Fruit fly (Drosophila melanogaster) whole organism, embryonic: ENCODE data around the gene CG12182.

Experiments used
- ATbp ChIP-seq: fragments of 200-800 bp; sonication (Bioruptor generic); optimal IDR thresholded peaks from 2 replicates; lab custom pipeline; 2017; ENCODE audit warnings: missing biosample characterization, mild to moderate bottlenecking, missing genetic modification characterization, missing genetic modification reagents
- CG10147 ChIP-seq: fragments of 200-800 bp; sonication (Bioruptor generic); optimal IDR thresholded peaks from 2 replicates; lab custom pipeline; 2019; ENCODE audit warnings: missing biosample characterization, mild to moderate bottlenecking, missing genetic modification characterization, moderate library complexity
- CG11456 ChIP-seq: fragments of 200-800 bp; sonication (Bioruptor generic); IDR thresholded peaks from 3 replicates; pipeline ENCODE4 v1.3.6; 2022; ENCODE audit warnings: missing biosample characterization, missing genetic modification characterization
- CG11504 ChIP-seq: fragments of 200-800 bp; sonication (Bioruptor generic); optimal IDR thresholded peaks from 3 replicates; lab custom pipeline; 2019; ENCODE audit warnings: missing biosample characterization, mild to moderate bottlenecking, missing genetic modification characterization, moderate library complexity
- CG11723 ChIP-seq: fragments of 200-800 bp; sonication (Bioruptor generic); optimal IDR thresholded peaks from 2 replicates; lab custom pipeline; 2017; ENCODE audit warnings: missing biosample characterization, mild to moderate bottlenecking, missing genetic modification characterization
- CG12391 ChIP-seq: fragments of 200-800 bp; sonication (Bioruptor generic); optimal IDR thresholded peaks from 3 replicates; lab custom pipeline; 2018; ENCODE audit warnings: missing biosample characterization, mild to moderate bottlenecking, missing genetic modification characterization, moderate library complexity
- CG17912 ChIP-seq: fragments of 200-800 bp; sonication (Bioruptor generic); optimal IDR thresholded peaks from 2 replicates; lab custom pipeline; 2018; ENCODE audit warnings: missing biosample characterization, mild to moderate bottlenecking, missing genetic modification characterization
- CG18476 ChIP-seq: fragments of 200-800 bp; sonication (Bioruptor generic); optimal IDR thresholded peaks from 2 replicates; lab custom pipeline; 2016; ENCODE audit warnings: missing biosample characterization, mild to moderate bottlenecking, missing genetic modification characterization
- CG2129 ChIP-seq: fragments of 200-800 bp; sonication (Bioruptor generic); IDR thresholded peaks from 2 replicates; pipeline ENCODE4 v1.3.6; 2022; ENCODE audit warnings: missing biosample characterization, missing genetic modification characterization; ENCODE audit not compliant: partially characterized antibody
- CG2875 ChIP-seq: fragments of 200-800 bp; sonication (Bioruptor generic); optimal IDR thresholded peaks from 2 replicates; lab custom pipeline; 2017; ENCODE audit warnings: missing biosample characterization, mild to moderate bottlenecking, missing genetic modification characterization, missing genetic modification reagents
- CG30020 ChIP-seq: fragments of 200-800 bp; optimal IDR thresholded peaks from 2 replicates; lab custom pipeline; 2019; ENCODE audit warnings: missing biosample characterization, mild to moderate bottlenecking, missing genetic modification characterization, moderate library complexity
- CG31388 ChIP-seq: fragments of 200-800 bp; sonication (Bioruptor generic); optimal IDR thresholded peaks from 2 replicates; lab custom pipeline; 2016; ENCODE audit warnings: missing biosample characterization, missing genetic modification characterization
- CG34376 ChIP-seq: fragments of 200-800 bp; sonication (Bioruptor generic); optimal IDR thresholded peaks from 2 replicates; lab custom pipeline; 2018; ENCODE audit warnings: missing biosample characterization, mild to moderate bottlenecking, missing genetic modification characterization
- CG3995 ChIP-seq: fragments of 200-800 bp; sonication (Bioruptor generic); optimal IDR thresholded peaks from 3 replicates; lab custom pipeline; 2016; ENCODE audit warnings: missing biosample characterization, missing genetic modification characterization
- CG6175 ChIP-seq: fragments of 200-800 bp; sonication (Bioruptor generic); IDR thresholded peaks from 3 replicates; pipeline ENCODE4 v1.3.6; 2022; ENCODE audit warnings: missing biosample characterization, missing genetic modification characterization
- CG6254 ChIP-seq: fragments of 200-800 bp; sonication (Bioruptor generic); optimal IDR thresholded peaks from 3 replicates; lab custom pipeline; 2017; ENCODE audit warnings: mild to moderate bottlenecking, missing biosample characterization, missing genetic modification reagents, missing genetic modification characterization
- CG8944 ChIP-seq: fragments of 200-800 bp; sonication (Bioruptor generic); optimal IDR thresholded peaks from 3 replicates; lab custom pipeline; 2016; ENCODE audit warnings: missing biosample characterization, missing genetic modification characterization
- CG9817 ChIP-seq: fragments of 200-800 bp; sonication (Bioruptor generic); optimal IDR thresholded peaks from 2 replicates; lab custom pipeline; 2018; ENCODE audit warnings: missing biosample characterization, mild to moderate bottlenecking, missing genetic modification characterization, moderate library complexity
- D19B ChIP-seq: fragments of 200-800 bp; sonication (Bioruptor generic); optimal IDR thresholded peaks from 2 replicates; lab custom pipeline; 2017; ENCODE audit warnings: missing biosample characterization, mild to moderate bottlenecking, missing genetic modification characterization
- Eip74EF ChIP-seq, 2 experiments: fragments of 200-800 bp in 1 of 2; fragments of >200 bp in 1 of 2; sonication (Bioruptor generic) in 1 of 2; optimal IDR thresholded peaks; 2 replicates each; lab custom pipeline; 2017 to 2019; ENCODE audit warnings: missing biosample characterization in 2 of 2, missing genetic modification characterization in 2 of 2, mild to moderate bottlenecking in 1 of 2, moderate library complexity in 1 of 2
- Hr3 ChIP-seq: fragments of 200-800 bp; sonication (Bioruptor generic); optimal IDR thresholded peaks from 3 replicates; lab custom pipeline; 2016; ENCODE audit warnings: missing biosample characterization, missing genetic modification characterization
- Max ChIP-seq: fragments of 200-800 bp; sonication (Bioruptor generic); optimal IDR thresholded peaks from 2 replicates; lab custom pipeline; 2016; ENCODE audit warnings: missing biosample characterization, mild to moderate bottlenecking, missing genetic modification characterization
- Med ChIP-seq: fragments of 200-800 bp; sonication (Bioruptor generic); peaks from one replicate; lab custom pipeline; 2016; ENCODE audit warnings: missing biosample characterization, missing genetic modification characterization, mild to moderate bottlenecking, inconsistent platforms, moderate library complexity
- Mrtf ChIP-seq: fragments of 200-800 bp; sonication (Bioruptor generic); IDR thresholded peaks from 3 replicates; pipeline ENCODE4 v1.3.6; 2022; ENCODE audit warnings: missing biosample characterization, missing genetic modification characterization
- Poxn ChIP-seq: fragments of 200-800 bp; sonication (Bioruptor generic); IDR thresholded peaks from 2 replicates; pipeline ENCODE4 v1.3.6; 2022; ENCODE audit warnings: missing biosample characterization, missing genetic modification characterization
- Scr ChIP-seq: fragments of 200-800 bp; sonication (Bioruptor generic); IDR thresholded peaks from 2 replicates; pipeline ENCODE4 v1.3.6; 2022; ENCODE audit warnings: missing biosample characterization, missing genetic modification characterization; ENCODE audit not compliant: partially characterized antibody
- Side ChIP-seq: fragments of 200-800 bp; sonication (Bioruptor generic); optimal IDR thresholded peaks from 2 replicates; lab custom pipeline; 2016; ENCODE audit warnings: missing biosample characterization, missing genetic modification characterization
- Sox100B ChIP-seq: fragments of 200-800 bp; sonication (Bioruptor generic); optimal IDR thresholded peaks from 3 replicates; lab custom pipeline; 2018; ENCODE audit warnings: missing biosample characterization, mild to moderate bottlenecking, missing genetic modification characterization
- Stat92E ChIP-seq, 3 experiments: fragments of >200 bp in 2 of 3; fragments of 200-800 bp in 1 of 3; sonication (Bioruptor generic) in 1 of 3; optimal IDR thresholded peaks; 2 replicates each; lab custom pipeline; 2017 to 2019; ENCODE audit warnings: missing biosample characterization in 3 of 3, missing genetic modification characterization in 3 of 3, mild to moderate bottlenecking in 1 of 3, moderate library complexity in 1 of 3
- cad ChIP-seq: fragments of >200 bp; optimal IDR thresholded peaks from 2 replicates; lab custom pipeline; 2017; ENCODE audit warnings: missing biosample characterization, missing genetic modification characterization
- chinmo ChIP-seq: fragments of 200-800 bp; sonication (Bioruptor generic); IDR thresholded peaks from 4 replicates; pipeline ENCODE4 v1.3.6; 2022; ENCODE audit warnings: missing biosample characterization, missing genetic modification characterization; ENCODE audit not compliant: partially characterized antibody
- dysf ChIP-seq: fragments of 200-800 bp; sonication (Bioruptor generic); IDR thresholded peaks from 3 replicates; pipeline ENCODE4 v1.3.6; 2022; ENCODE audit warnings: missing biosample characterization, missing genetic modification characterization
- gcm2 ChIP-seq: fragments of 200-800 bp; sonication (Bioruptor generic); optimal IDR thresholded peaks from 2 replicates; lab custom pipeline; 2016; ENCODE audit warnings: missing biosample characterization, missing genetic modification characterization
- her ChIP-seq: fragments of 200-800 bp; sonication (Bioruptor generic); optimal IDR thresholded peaks from 2 replicates; lab custom pipeline; 2016; ENCODE audit warnings: missing biosample characterization, missing genetic modification characterization
- insv ChIP-seq, 2 experiments: fragments of 200-800 bp; sonication (Bioruptor generic); optimal IDR thresholded peaks; 3 replicates each; lab custom pipeline; 2016 to 2018; ENCODE audit warnings: missing biosample characterization in 2 of 2, missing genetic modification characterization in 2 of 2
- jigr1 ChIP-seq: fragments of 200-800 bp; sonication (Bioruptor generic); IDR thresholded peaks from 3 replicates; pipeline ENCODE4 v1.3.6; 2022; ENCODE audit warnings: missing biosample characterization, missing genetic modification characterization
- kah ChIP-seq: fragments of 200-800 bp; sonication (Bioruptor generic); optimal IDR thresholded peaks from 2 replicates; lab custom pipeline; 2018; ENCODE audit warnings: missing biosample characterization, mild to moderate bottlenecking, missing genetic modification characterization
- klu ChIP-seq: fragments of 200-800 bp; sonication (Bioruptor generic); IDR thresholded peaks from 2 replicates; pipeline ENCODE4 v1.3.6; 2022; ENCODE audit warnings: missing biosample characterization, missing genetic modification characterization
- pum ChIP-seq: fragments of 200-800 bp; sonication (Bioruptor generic); optimal IDR thresholded peaks from 2 replicates; lab custom pipeline; 2016; ENCODE audit warnings: missing biosample characterization, missing genetic modification characterization
- rib ChIP-seq: fragments of 200-800 bp; sonication (Bioruptor generic); IDR thresholded peaks from 2 replicates; pipeline ENCODE4 v1.3.6; 2022; ENCODE audit warnings: missing biosample characterization, missing genetic modification characterization
- sd ChIP-seq: fragments of 200-800 bp; sonication (Bioruptor generic); optimal IDR thresholded peaks from 3 replicates; lab custom pipeline; 2018; ENCODE audit warnings: missing biosample characterization, mild to moderate bottlenecking, missing genetic modification characterization, moderate library complexity
- sens ChIP-seq: fragments of 200-800 bp; sonication (Bioruptor generic); peaks from one replicate; lab custom pipeline; 2016; ENCODE audit warnings: missing biosample characterization, missing genetic modification characterization
- so ChIP-seq: fragments of 200-800 bp; sonication (Bioruptor generic); IDR thresholded peaks from 3 replicates; pipeline ENCODE4 v1.3.6; 2022; ENCODE audit warnings: missing biosample characterization, missing genetic modification characterization
- sug ChIP-seq: fragments of 200-800 bp; optimal IDR thresholded peaks from 2 replicates; lab custom pipeline; 2019; ENCODE audit warnings: missing biosample characterization, mild to moderate bottlenecking, missing genetic modification characterization, moderate library complexity
- trem ChIP-seq: fragments of 200-800 bp; optimal IDR thresholded peaks from 3 replicates; lab custom pipeline; 2019; ENCODE audit warnings: missing biosample characterization, mild to moderate bottlenecking, missing genetic modification characterization, moderate library complexity
- ttk ChIP-seq: fragments of 200-800 bp; sonication (Bioruptor generic); IDR thresholded peaks from 2 replicates; pipeline ENCODE4 v2.1.2; 2022; ENCODE audit warnings: missing biosample characterization, missing genetic modification characterization
- tx ChIP-seq: fragments of 200-800 bp; sonication (Bioruptor generic); optimal IDR thresholded peaks from 2 replicates; lab custom pipeline; 2016; ENCODE audit warnings: missing biosample characterization, missing genetic modification characterization
- unc-4 ChIP-seq: fragments of 200-800 bp; sonication (Bioruptor generic); IDR thresholded peaks from 2 replicates; pipeline ENCODE4 v1.3.6; 2022; ENCODE audit warnings: missing biosample characterization, missing genetic modification characterization; ENCODE audit not compliant: partially characterized antibody
- zfh1 ChIP-seq: fragments of 200-800 bp; sonication (Bioruptor generic); IDR thresholded peaks from 3 replicates; pipeline ENCODE4 v1.3.6; 2022; ENCODE audit warnings: missing biosample characterization, missing genetic modification characterization

CG12182 gene

dm6 chr3L:2552116-2552843, 47.1 kb downstream of the CG12182 start (continued):
- TF ChIP-seq CG6175 (GFP tag; lab: Robert Waterston, UW) (no peak), insv (GFP tag; optimal IDR thresholded peaks at IDR 0.05; lab: Kevin White, UChicago) (no peak), Sox100B (peak; percentile 58), CG30020 (tag; lab: Kevin White, UChicago) (no peak), trem (tag; lab: Kevin White, UChicago) (peak; percentile 71), CG31388 (GFP tag; lab: Kevin White, UChicago) (peak; percentile 2), CG17912 (GFP tag; lab: Kevin White, UChicago) (no peak), Eip74EF (GFP tag; optimal IDR thresholded peaks at IDR 0.05; lab: Kevin White, UChicago) (peak in 1 of 2 experiments; percentile 42), zfh1 (GFP tag; lab: Robert Waterston, UW) (peak; percentile 70), ATbp (GFP tag; lab: Kevin White, UChicago) (peak; percentile 65), rib (no peak), chinmo (GFP tag; lab: Robert Waterston, UW) (peak; percentile 64; the same call in 1 of the 4 replicates), CG10147 (peak; percentile 30), CG12391 (tag; lab: Kevin White, UChicago) (peak; percentile 77), CG34376 (no peak), CG11504 (tag; lab: Kevin White, UChicago) (peak; percentile 77), pum (peak; percentile 48), Max (GFP tag; lab: Kevin White, UChicago) (peak; percentile 40), so (peak; percentile 50; the same call in 1 of the 3 replicates), D19B (GFP tag; lab: Kevin White, UChicago) (peak; percentile 18), jigr1 (GFP tag; lab: Robert Waterston, UW) (no peak), Side (peak; percentile 42), CG11723 (GFP tag; lab: Kevin White, UChicago) (peak; percentile 35), Scr (GFP tag; lab: Robert Waterston, UW) (no peak), Hr3 (GFP tag; lab: Kevin White, UChicago) (peak; percentile 53), sug (tag; lab: Kevin White, UChicago) (no peak), Med (GFP tag; lab: Kevin White, UChicago) (peak; percentile 94), sens (GFP tag; lab: Kevin White, UChicago) (peak; percentile 96), gcm2 (GFP tag; lab: Kevin White, UChicago) (no peak), CG9817 (tag; lab: Kevin White, UChicago) (no peak), klu (GFP tag; lab: Robert Waterston, UW) (no peak), CG2129 (GFP tag; lab: Robert Waterston, UW) (no peak), ttk (0 out of 2 replicates have a peak, but pooled peaks have one; percentile 9), CG8944 (GFP tag; lab: Kevin White, UChicago) (peak; percentile 48), Mrtf (GFP tag; lab: Robert Waterston, UW) (no peak), CG3995 (GFP tag; lab: Kevin White, UChicago) (no peak), CG11456 (GFP tag; lab: Robert Waterston, UW) (0 out of 3 replicates have a peak, but pooled peaks have one; percentile 62), sd (tag; lab: Kevin White, UChicago) (peak; percentile 26), her (GFP tag; lab: Kevin White, UChicago) (peak; percentile 14), Poxn (GFP tag; lab: Robert Waterston, UW) (no peak), CG2875 (peak; percentile 59), CG18476 (GFP tag; lab: Kevin White, UChicago) (peak; percentile 57), dysf (peak; percentile 61; the same call in 2 of the 3 replicates), tx (GFP tag; lab: Kevin White, UChicago) (peak; percentile 48), Stat92E (GFP tag; optimal IDR thresholded peaks at IDR 0.05; lab: Kevin White, UChicago) (peak in 1 of 3 experiments; percentile 60), CG6254 (GFP tag; lab: Kevin White, UChicago) (peak; percentile 67), kah (peak; percentile 50), cad (GFP tag; lab: Kevin White, UChicago) (no peak), unc-4 (GFP tag; lab: Robert Waterston, UW) (no peak)
